Worm (Caenorhabditis elegans) whole organism, mixed stage, embryonic: ENCODE results near the gene ugt-39.

ENCODE experiments used
- M03D4.4 ChIP-seq: sonication (generic microtip); optimal IDR thresholded peaks from 2 replicates; lab custom pipeline; 2017; ENCODE audit warnings: mild to moderate bottlenecking, missing genetic modification characterization, missing compliant biosample characterization
- bed-3 ChIP-seq: fragments of 200-800 bp; sonication (Bioruptor generic); optimal IDR thresholded peaks from 3 replicates; lab custom pipeline; 2018; ENCODE audit warnings: mild to moderate bottlenecking, missing genetic modification characterization, moderate library complexity, missing compliant biosample characterization
- blmp-1 ChIP-seq: fragments of 150-350 bp; optimal IDR thresholded peaks from 2 replicates; lab custom pipeline; 2014; ENCODE audit warnings: missing biosample characterization, missing genetic modification characterization
- ceh-39 ChIP-seq: fragments of 150-350 bp; optimal IDR thresholded peaks from 2 replicates; lab custom pipeline; 2014; ENCODE audit warnings: missing biosample characterization, missing genetic modification characterization
- ceh-43 ChIP-seq: fragments of 200-800 bp; sonication (Bioruptor generic); optimal IDR thresholded peaks from 2 replicates; lab custom pipeline; 2018; ENCODE audit warnings: mild to moderate bottlenecking, missing genetic modification characterization, moderate library complexity, missing compliant biosample characterization
- ceh-83 ChIP-seq: fragments of 200-800 bp; sonication (Bioruptor generic); optimal IDR thresholded peaks from 2 replicates; lab custom pipeline; 2018; ENCODE audit warnings: mild to moderate bottlenecking, missing genetic modification characterization, missing compliant biosample characterization
- ces-1 ChIP-seq: fragments of 150-350 bp; optimal IDR thresholded peaks from 2 replicates; lab custom pipeline; 2014; ENCODE audit warnings: missing biosample characterization, missing genetic modification reagents, missing genetic modification characterization
- cnd-1 ChIP-seq: fragments of 200-800 bp; sonication (Bioruptor generic); optimal IDR thresholded peaks from 2 replicates; lab custom pipeline; 2018; ENCODE audit warnings: mild to moderate bottlenecking, missing genetic modification characterization, missing compliant biosample characterization
- drap-1 ChIP-seq: fragments of 200-800 bp; sonication (Bioruptor generic); optimal IDR thresholded peaks from 3 replicates; lab custom pipeline; 2018; ENCODE audit warnings: mild to moderate bottlenecking, missing genetic modification characterization, missing compliant biosample characterization
- elt-1 ChIP-seq: sonication (generic microtip); optimal IDR thresholded peaks from 2 replicates; lab custom pipeline; 2017; ENCODE audit warnings: missing genetic modification characterization, mild to moderate bottlenecking, missing compliant biosample characterization, antibody characterized with exemption, moderate library complexity, borderline replicate concordance; ENCODE audit not compliant: insufficient read depth
- elt-3 ChIP-seq: fragments of 150-350 bp; optimal IDR thresholded peaks from 2 replicates; lab custom pipeline; 2014; ENCODE audit warnings: missing biosample characterization, missing genetic modification characterization
- flh-1 ChIP-seq: fragments of 200-800 bp; sonication (Bioruptor generic); optimal IDR thresholded peaks from 2 replicates; lab custom pipeline; 2018; ENCODE audit warnings: mild to moderate bottlenecking, missing genetic modification characterization, moderate library complexity, missing compliant biosample characterization
- ham-2 ChIP-seq: fragments of 200-800 bp; sonication (Bioruptor generic); optimal IDR thresholded peaks from 2 replicates; lab custom pipeline; 2018; ENCODE audit warnings: mild to moderate bottlenecking, missing genetic modification characterization, missing compliant biosample characterization
- hlh-1 ChIP-seq: fragments of 150-350 bp; optimal IDR thresholded peaks from 2 replicates; lab custom pipeline; 2014; ENCODE audit warnings: missing biosample characterization, missing genetic modification reagents, missing genetic modification characterization
- lin-13 ChIP-seq: fragments of 150-350 bp; optimal IDR thresholded peaks from 2 replicates; lab custom pipeline; 2014; ENCODE audit warnings: missing biosample characterization, missing genetic modification characterization
- lin-32 ChIP-seq: fragments of 200-800 bp; sonication (Bioruptor generic); optimal IDR thresholded peaks from 2 replicates; lab custom pipeline; 2018; ENCODE audit warnings: mild to moderate bottlenecking, missing genetic modification characterization, missing compliant biosample characterization
- lsy-2 ChIP-seq: fragments of 150-350 bp; optimal IDR thresholded peaks from 2 replicates; lab custom pipeline; 2014; ENCODE audit warnings: missing biosample characterization, missing genetic modification characterization
- mab-5 ChIP-seq: fragments of 150-350 bp; optimal IDR thresholded peaks from 2 replicates; lab custom pipeline; 2014; ENCODE audit warnings: missing biosample characterization, missing genetic modification characterization
- mep-1 ChIP-seq: fragments of 150-350 bp; optimal IDR thresholded peaks from 2 replicates; lab custom pipeline; 2017; ENCODE audit warnings: missing biosample characterization, missing genetic modification reagents, missing genetic modification characterization, inconsistent platforms
- mls-2 ChIP-seq: sonication (generic microtip); optimal IDR thresholded peaks from 2 replicates; lab custom pipeline; 2016; ENCODE audit warnings: mild to moderate bottlenecking, missing genetic modification characterization, moderate library complexity, missing compliant biosample characterization
- nhr-12 ChIP-seq: fragments of 150-350 bp; optimal IDR thresholded peaks from 2 replicates; lab custom pipeline; 2014; ENCODE audit warnings: missing biosample characterization, missing genetic modification characterization
- nhr-2 ChIP-seq: fragments of 150-350 bp; optimal IDR thresholded peaks from 2 replicates; lab custom pipeline; 2014; ENCODE audit warnings: missing biosample characterization, missing genetic modification characterization
- nhr-237 ChIP-seq: fragments of 150-350 bp; optimal IDR thresholded peaks from 2 replicates; lab custom pipeline; 2014; ENCODE audit warnings: missing biosample characterization, missing genetic modification characterization
- nhr-28 ChIP-seq: fragments of 150-350 bp; optimal IDR thresholded peaks from 2 replicates; lab custom pipeline; 2014; ENCODE audit warnings: missing biosample characterization, missing genetic modification characterization
- nhr-76 ChIP-seq: sonication (generic microtip); optimal IDR thresholded peaks from 2 replicates; lab custom pipeline; 2017; ENCODE audit warnings: missing biosample characterization, missing genetic modification characterization
- pha-4 ChIP-seq: fragments of 150-350 bp; optimal IDR thresholded peaks from 2 replicates; lab custom pipeline; 2018; ENCODE audit warnings: missing biosample characterization, missing genetic modification reagents, missing genetic modification characterization
- sem-2 ChIP-seq: fragments of 200-800 bp; sonication (Bioruptor generic); optimal IDR thresholded peaks from 2 replicates; lab custom pipeline; 2018; ENCODE audit warnings: mild to moderate bottlenecking, missing genetic modification characterization, missing compliant biosample characterization
- snpc-4 ChIP-seq: fragments of 150-350 bp; optimal IDR thresholded peaks from 2 replicates; lab custom pipeline; 2014; ENCODE audit warnings: missing biosample characterization, missing genetic modification characterization
- sptf-1 ChIP-seq: sonication (generic microtip); optimal IDR thresholded peaks from 2 replicates; lab custom pipeline; 2017; ENCODE audit warnings: mild to moderate bottlenecking, missing genetic modification characterization, moderate library complexity, missing compliant biosample characterization
- tbx-8 ChIP-seq: fragments of 200-800 bp; sonication (Bioruptor generic); optimal IDR thresholded peaks from 2 replicates; lab custom pipeline; 2018; ENCODE audit warnings: mild to moderate bottlenecking, missing genetic modification characterization, moderate library complexity, missing compliant biosample characterization
- unc-120 ChIP-seq: sonication (generic microtip); optimal IDR thresholded peaks from 2 replicates; lab custom pipeline; 2017; ENCODE audit warnings: missing genetic modification characterization, missing compliant biosample characterization; ENCODE audit not compliant: poor library complexity, severe bottlenecking
- unc-39 ChIP-seq: fragments of 150-350 bp; optimal IDR thresholded peaks from 2 replicates; lab custom pipeline; 2014; ENCODE audit warnings: missing biosample characterization, missing genetic modification characterization
- unc-62 ChIP-seq: fragments of 150-350 bp; optimal IDR thresholded peaks from 2 replicates; lab custom pipeline; 2014; ENCODE audit warnings: missing biosample characterization, missing genetic modification reagents, missing genetic modification characterization
- zip-8 ChIP-seq: fragments of 150-350 bp; optimal IDR thresholded peaks from 2 replicates; lab custom pipeline; 2014; ENCODE audit warnings: missing biosample characterization, missing genetic modification characterization
- ztf-11 ChIP-seq: fragments of 150-350 bp; optimal IDR thresholded peaks from 2 replicates; lab custom pipeline; 2014; ENCODE audit warnings: missing biosample characterization, missing genetic modification characterization

Gene ugt-39

DNA sequence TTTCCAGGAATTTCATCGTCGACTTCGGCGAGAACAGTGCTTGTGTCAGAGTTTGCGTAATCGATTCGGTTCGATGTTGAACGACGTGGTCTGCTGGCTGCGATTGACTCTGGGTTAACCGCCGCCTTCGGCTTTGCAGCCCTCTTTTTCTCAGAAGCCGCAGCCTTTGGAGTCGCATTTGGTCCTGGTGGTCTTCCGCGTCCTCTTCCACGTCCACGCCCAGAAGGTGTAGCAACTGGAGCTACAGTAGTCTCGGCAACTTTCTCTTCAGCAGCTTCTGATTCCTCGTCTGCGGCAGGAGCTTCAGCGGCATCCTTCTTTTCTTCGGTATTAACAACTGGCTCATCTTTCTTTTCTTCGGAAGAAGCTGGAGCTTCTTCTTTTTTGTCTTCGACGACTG lies 37.9 kb downstream of the ugt-39 start:
- TF ChIP-seq cnd-1 (tag; lab: Kevin White, UChicago) (no peak), nhr-237 (tag; lab: Kevin White, UChicago) (no peak), bed-3 (GFP tag; lab: Kevin White, UChicago) (no peak), unc-120 (tag; lab: Kevin White, UChicago) (no peak), zip-8 (tag; lab: Kevin White, UChicago) (no peak), hlh-1 (tag; lab: Kevin White, UChicago) (no peak), ham-2 (GFP tag; lab: Kevin White, UChicago) (no peak), ceh-83 (GFP tag; lab: Kevin White, UChicago) (no peak), snpc-4 (tag; lab: Kevin White, UChicago) (no peak), nhr-76 (tag; lab: Kevin White, UChicago) (no peak), tbx-8 (GFP tag; lab: Kevin White, UChicago) (no peak), ceh-43 (no peak), unc-39 (tag; lab: Kevin White, UChicago) (no peak), flh-1 (no peak), sptf-1 (tag; lab: Kevin White, UChicago) (no peak)
- TF ChIP-seq, all 35 proteins: peak for 0

DNA sequence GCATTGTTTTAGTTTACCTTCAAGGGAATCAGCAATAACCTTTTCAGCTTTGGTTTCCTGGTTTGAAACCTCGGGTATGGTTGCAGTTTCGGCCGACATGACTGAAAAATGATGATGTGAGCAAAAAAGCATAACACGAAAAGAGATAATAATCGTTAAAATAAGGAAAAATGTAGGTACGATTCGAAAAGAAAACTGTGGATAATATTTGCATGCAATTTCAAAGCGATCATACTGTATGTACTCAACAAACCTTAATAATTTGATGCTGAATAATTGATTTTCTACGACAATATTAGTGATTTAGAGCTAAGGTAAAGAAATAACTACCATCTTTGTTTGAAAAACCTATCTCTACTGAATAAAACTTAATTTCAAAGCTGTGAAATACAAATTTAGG lies 39.1 kb downstream of the ugt-39 start, which contains the start of gene attf-2:
Gene attf-2 (minus strand): TSS at position 101 of the 400 bp plus-strand sequence.
- TF ChIP-seq nhr-76 (tag; lab: Kevin White, UChicago) (no peak), unc-62 (GFP tag; lab: Kevin White, UChicago) (no peak), cnd-1 (tag; lab: Kevin White, UChicago) (no peak), ceh-83 (GFP tag; lab: Kevin White, UChicago) (no peak), snpc-4 (tag; lab: Kevin White, UChicago) (no peak), bed-3 (GFP tag; lab: Kevin White, UChicago) (no peak), elt-1 (tag; lab: Kevin White, UChicago) (no peak), sptf-1 (tag; lab: Kevin White, UChicago) (no peak), lin-13 (tag; lab: Kevin White, UChicago) (no peak), ces-1 (GFP tag; lab: Kevin White, UChicago) (no peak), nhr-237 (tag; lab: Kevin White, UChicago) (no peak), lsy-2 (tag; lab: Kevin White, UChicago) (no peak), nhr-12 (tag; lab: Kevin White, UChicago) (no peak), M03D4.4 (tag; lab: Kevin White, UChicago) (no peak), drap-1 (no peak), unc-39 (tag; lab: Kevin White, UChicago) (no peak)

DNA sequence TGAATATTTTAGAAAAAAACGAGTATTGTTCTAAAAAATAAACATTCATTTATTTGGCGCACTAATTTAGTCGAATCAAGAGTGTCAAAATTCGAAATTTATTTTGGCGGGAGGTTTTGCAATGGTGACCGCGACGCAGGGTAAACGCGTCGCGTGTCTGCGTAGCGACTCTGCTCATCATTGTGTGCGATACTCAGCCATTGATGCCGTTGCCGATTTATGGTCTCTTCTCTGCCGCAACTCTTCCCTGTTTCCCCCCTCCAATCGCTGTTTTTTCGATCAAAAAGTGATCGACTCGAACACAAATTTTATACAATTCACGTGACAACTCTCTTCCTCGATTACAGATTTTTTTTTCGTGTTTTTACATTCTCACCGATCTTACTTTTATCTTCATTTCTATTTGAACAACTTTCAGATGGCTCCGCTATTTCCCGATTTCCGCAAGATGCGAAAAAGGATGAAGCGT lies 39.6 kb downstream of the ugt-39 start, which contains the start of gene F09G2.2:
Gene F09G2.2 (plus strand): TSS at position 419 of the 469 bp plus-strand sequence.
- TF ChIP-seq blmp-1 (tag; lab: Kevin White, UChicago) (no peak), flh-1 (no peak), bed-3 (GFP tag; lab: Kevin White, UChicago) (no peak), zip-8 (tag; lab: Kevin White, UChicago) (no peak), lin-13 (tag; lab: Kevin White, UChicago) (peak; percentile 97), lin-32 (GFP tag; lab: Kevin White, UChicago) (no peak), ham-2 (GFP tag; lab: Kevin White, UChicago) (no peak), elt-3 (tag; lab: Kevin White, UChicago) (no peak), nhr-2 (tag; lab: Kevin White, UChicago) (peak; percentile 30), ztf-11 (tag; lab: Kevin White, UChicago) (peak; percentile 63), nhr-237 (tag; lab: Kevin White, UChicago) (peak; percentile 87), ceh-83 (GFP tag; lab: Kevin White, UChicago) (peak; percentile 46), hlh-1 (tag; lab: Kevin White, UChicago) (no peak), unc-120 (tag; lab: Kevin White, UChicago) (peak; percentile 79), sem-2 (GFP tag; lab: Kevin White, UChicago) (no peak), nhr-28 (no peak), mls-2 (tag; lab: Kevin White, UChicago) (peak; percentile 21), nhr-76 (tag; lab: Kevin White, UChicago) (no peak), lsy-2 (tag; lab: Kevin White, UChicago) (peak; percentile 73), ces-1 (GFP tag; lab: Kevin White, UChicago) (peak; percentile 76), unc-62 (GFP tag; lab: Kevin White, UChicago) (no peak), ceh-39 (peak; percentile 93), mep-1 (tag; lab: Kevin White, UChicago) (peak; percentile 95), elt-1 (tag; lab: Kevin White, UChicago) (peak; percentile 38), pha-4 (peak; percentile 96), M03D4.4 (tag; lab: Kevin White, UChicago) (peak; percentile 20), sptf-1 (tag; lab: Kevin White, UChicago) (no peak), drap-1 (peak; percentile 24), mab-5 (tag; lab: Kevin White, UChicago) (no peak), nhr-12 (tag; lab: Kevin White, UChicago) (no peak), snpc-4 (tag; lab: Kevin White, UChicago) (no peak), tbx-8 (GFP tag; lab: Kevin White, UChicago) (no peak), unc-39 (tag; lab: Kevin White, UChicago) (peak; percentile 29), ceh-43 (no peak), cnd-1 (tag; lab: Kevin White, UChicago) (peak; percentile 28)
